Fruit fly (Drosophila melanogaster) Kc167 (cell line): ENCODE measurements around the gene Osi4.

Experiments
- Myc ChIP-seq: fragments of >200 bp; optimal IDR thresholded peaks from 2 replicates; lab custom pipeline; 2017; ENCODE audit warnings: missing external identifiers
- Sin3A ChIP-seq: fragments of >200 bp; optimal IDR thresholded peaks from 2 replicates; lab custom pipeline; 2018; ENCODE audit warnings: missing external identifiers
- h ChIP-seq: fragments of >200 bp; optimal IDR thresholded peaks from 3 replicates; lab custom pipeline; 2018; ENCODE audit warnings: missing external identifiers
- insv ChIP-seq: fragments of >200 bp; optimal IDR thresholded peaks from 3 replicates; lab custom pipeline; 2018; ENCODE audit warnings: missing external identifiers
- psq ChIP-seq: fragments of >200 bp; optimal IDR thresholded peaks from 2 replicates; lab custom pipeline; 2017; ENCODE audit warnings: missing external identifiers
- ttk ChIP-seq: sonication (Bioruptor generic); optimal IDR thresholded peaks from 2 replicates; lab custom pipeline; 2017; ENCODE audit warnings: missing external identifiers

Gene Osi4

dm6 chr3R:6221681-6222080 lies at the start of gene Osi4:
TSS of gene Osi4 (minus strand) at chr3R:6221781.
- TF ChIP-seq h = no peak
- no peak for TF ChIP-seq insv (lab: Kevin White, UChicago)
- no peak for TF ChIP-seq ttk (lab: Kevin White, UChicago)
- TF ChIP-seq psq (lab: Kevin White, UChicago) = no peak
- TF ChIP-seq Myc = no peak
- TF ChIP-seq Sin3A (lab: Kevin White, UChicago) = no peak

dm6 chr3R:6269986-6270385 lies 48.4 kb upstream of the Osi4 start:
- TF ChIP-seq insv (lab: Kevin White, UChicago) = no peak

DNA sequence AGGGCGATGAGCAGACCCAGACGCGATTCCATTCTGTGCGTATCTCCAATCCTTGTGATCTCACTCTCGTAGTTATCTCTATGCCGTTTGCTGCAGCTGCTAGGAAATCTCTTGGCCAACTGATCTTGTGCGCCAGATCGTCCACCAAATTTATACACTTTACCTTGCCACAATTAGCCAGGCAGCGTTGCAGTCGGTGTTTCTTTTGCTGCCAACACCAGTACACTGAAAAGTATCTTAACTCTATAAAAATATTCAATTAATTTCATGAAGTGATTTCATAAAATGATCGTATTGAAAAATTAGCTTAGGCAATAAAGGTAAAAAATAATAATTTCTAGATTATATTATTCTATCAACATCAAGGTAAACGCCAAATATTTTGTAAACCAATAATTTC lies 47.1 kb upstream of the Osi4 start, which contains the start of gene Osi11:
Gene Osi11, minus strand, starts transcription at position 101 of the 400 bp plus-strand sequence.
- no peak for TF ChIP-seq psq (lab: Kevin White, UChicago)
- no peak for TF ChIP-seq ttk (lab: Kevin White, UChicago)
- no peak for TF ChIP-seq Myc

- no peak for TF ChIP-seq insv (lab: Kevin White, UChicago)
- TF ChIP-seq ttk (lab: Kevin White, UChicago) = no peak
- no peak for TF ChIP-seq psq (lab: Kevin White, UChicago)
- no peak for TF ChIP-seq Sin3A (lab: Kevin White, UChicago)
- no peak for TF ChIP-seq Myc
- no peak for TF ChIP-seq h
These were observed 44.3 kb upstream of the Osi4 start, which contains the start of gene Osi10b for dm6 chr3R:6265890-6266289. TSS of gene Osi10b (plus strand) at chr3R:6266190.

DNA sequence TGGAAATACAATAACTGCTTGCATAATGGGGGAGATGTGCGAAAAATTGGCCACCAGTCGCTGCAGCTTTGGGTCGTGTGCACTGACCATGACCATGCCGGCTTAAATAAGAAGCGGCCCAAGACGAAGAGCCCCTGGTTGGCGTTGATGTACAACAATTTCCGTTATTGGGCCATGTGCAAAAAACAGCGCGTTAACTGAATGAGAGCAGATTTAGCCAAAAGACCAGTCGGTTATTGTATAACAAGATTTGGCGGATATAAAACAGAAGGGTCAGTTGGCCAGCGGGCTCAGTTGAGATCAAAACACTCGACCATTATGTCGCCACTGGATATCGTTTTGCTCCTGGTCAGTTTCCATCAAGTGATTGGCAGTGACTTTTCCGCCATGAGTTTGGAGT lies 42.1 kb upstream of the Osi4 start, which contains the start of gene Osi10a:
Gene Osi10a, plus strand, starts transcription at position 301 of the 400 bp plus-strand sequence.
- TF ChIP-seq Myc (no peak), h (no peak), Sin3A (lab: Kevin White, UChicago) (no peak), ttk (lab: Kevin White, UChicago) (no peak), insv (lab: Kevin White, UChicago) (no peak), psq (lab: Kevin White, UChicago) (no peak)

dm6 chr3R:6259837-6260236 lies 38.3 kb upstream of the Osi4 start, which contains the start of gene Osi9:
TSS of gene Osi9 (plus strand) at chr3R:6260211.
- no peak for TF ChIP-seq Sin3A (lab: Kevin White, UChicago)
- no peak for TF ChIP-seq insv (lab: Kevin White, UChicago)
- TF ChIP-seq h = no peak
- no peak for TF ChIP-seq ttk (lab: Kevin White, UChicago)
- TF ChIP-seq psq (lab: Kevin White, UChicago) = no peak
- TF ChIP-seq Myc = no peak

DNA sequence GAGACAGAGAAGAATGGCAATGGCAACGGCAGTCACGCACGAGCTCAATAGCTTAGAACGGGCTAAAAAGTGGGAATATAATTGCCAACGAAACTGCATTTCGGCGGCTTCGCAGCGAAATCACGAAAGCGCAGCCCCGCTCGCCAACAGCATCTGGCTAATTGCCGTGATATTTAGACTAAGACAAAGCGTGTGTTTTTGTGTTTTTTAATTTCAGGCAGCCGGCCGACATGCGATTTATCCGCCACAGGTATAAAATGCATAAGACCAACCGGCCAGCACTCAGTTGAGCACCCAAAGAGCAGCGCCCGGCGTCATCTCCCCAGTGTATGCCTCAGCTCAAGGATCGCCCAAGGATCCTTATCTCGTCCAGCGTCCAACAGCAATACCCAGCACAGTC lies 33.3 kb upstream of the Osi4 start, which contains the start of gene Osi8:
Gene Osi8, plus strand, starts transcription at position 301 of the 400 bp plus-strand sequence.
- TF ChIP-seq psq (lab: Kevin White, UChicago) (no peak), insv (lab: Kevin White, UChicago) (no peak), h (no peak)

DNA sequence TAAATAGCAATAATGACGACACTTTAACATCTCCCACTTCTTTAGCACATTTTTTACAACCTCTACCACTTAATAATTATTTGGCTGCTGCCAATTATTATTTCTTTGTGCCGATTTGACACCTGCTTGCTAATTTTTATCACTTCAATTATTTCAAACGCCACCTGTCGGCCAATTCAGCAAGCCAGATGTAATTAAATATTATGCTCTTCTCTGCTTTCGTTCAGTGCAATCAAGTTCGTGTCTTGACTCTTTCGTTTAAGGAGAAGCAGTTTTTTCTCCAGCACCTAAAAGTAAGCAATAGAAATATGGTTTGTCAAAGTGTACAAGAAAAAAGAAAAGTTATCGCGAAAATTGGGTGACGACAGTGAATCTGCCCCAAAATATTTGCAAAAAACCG lies 32.9 kb upstream of the Osi4 start:
- no peak for TF ChIP-seq insv (lab: Kevin White, UChicago)
- no peak for TF ChIP-seq Myc
- TF ChIP-seq psq (lab: Kevin White, UChicago) = no peak
- no peak for TF ChIP-seq h
- no peak for TF ChIP-seq Sin3A (lab: Kevin White, UChicago)
- no peak for TF ChIP-seq ttk (lab: Kevin White, UChicago)

DNA sequence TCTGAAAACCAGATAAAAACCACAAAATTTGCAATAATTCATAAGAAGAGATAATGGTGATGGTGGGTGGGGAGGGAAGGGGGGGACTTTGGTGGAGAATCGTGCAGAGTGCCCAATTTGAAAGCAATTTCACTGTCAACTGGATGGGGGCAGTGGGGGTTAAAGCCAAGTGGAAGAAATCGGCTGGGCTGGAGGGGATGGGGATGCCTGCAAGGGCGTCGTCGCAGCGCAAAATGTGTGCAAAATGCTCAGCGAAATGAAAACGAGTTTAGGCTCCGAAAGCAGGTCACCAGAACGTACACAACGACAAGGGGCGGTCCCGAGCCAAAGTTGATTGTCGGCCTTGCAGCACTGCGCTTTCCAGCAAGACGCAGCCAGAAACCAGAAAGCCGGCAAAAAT lies 31.2 kb upstream of the Osi4 start:
- no peak for TF ChIP-seq ttk (lab: Kevin White, UChicago)
- no peak for TF ChIP-seq insv (lab: Kevin White, UChicago)
- TF ChIP-seq Myc = no peak
- no peak for TF ChIP-seq psq (lab: Kevin White, UChicago)

dm6 chr3R:6248694-6249093 lies 27.1 kb upstream of the Osi4 start, which contains the start of gene Osi7:
TSS of gene Osi7 (plus strand) at chr3R:6248994.
- TF ChIP-seq ttk (lab: Kevin White, UChicago) = no peak
- TF ChIP-seq insv (lab: Kevin White, UChicago) = no peak
- TF ChIP-seq h = no peak
- no peak for TF ChIP-seq psq (lab: Kevin White, UChicago)
- no peak for TF ChIP-seq Sin3A (lab: Kevin White, UChicago)
- TF ChIP-seq Myc = no peak

DNA sequence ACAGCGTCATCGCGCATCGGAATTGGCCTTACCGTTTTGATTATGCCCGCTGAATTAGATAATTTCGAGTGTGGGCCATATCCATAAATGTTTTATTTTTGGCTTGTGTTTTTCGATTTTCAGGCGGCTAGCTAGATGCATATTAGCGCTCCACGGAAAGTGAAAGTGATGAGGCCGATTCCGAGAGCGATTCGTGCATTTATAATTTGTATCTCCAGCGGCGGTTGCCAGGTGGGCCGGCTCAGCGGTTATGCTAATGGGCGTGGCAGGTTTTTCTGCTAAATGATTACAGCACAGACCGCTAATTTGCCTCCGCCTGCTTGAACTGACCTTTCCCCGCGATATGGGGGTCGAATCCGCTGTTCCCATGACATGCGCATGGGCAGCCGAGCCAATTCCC lies 23.4 kb upstream of the Osi4 start:
- no peak for TF ChIP-seq Myc
- TF ChIP-seq ttk (lab: Kevin White, UChicago) = no peak
- TF ChIP-seq insv (lab: Kevin White, UChicago) = no peak

DNA sequence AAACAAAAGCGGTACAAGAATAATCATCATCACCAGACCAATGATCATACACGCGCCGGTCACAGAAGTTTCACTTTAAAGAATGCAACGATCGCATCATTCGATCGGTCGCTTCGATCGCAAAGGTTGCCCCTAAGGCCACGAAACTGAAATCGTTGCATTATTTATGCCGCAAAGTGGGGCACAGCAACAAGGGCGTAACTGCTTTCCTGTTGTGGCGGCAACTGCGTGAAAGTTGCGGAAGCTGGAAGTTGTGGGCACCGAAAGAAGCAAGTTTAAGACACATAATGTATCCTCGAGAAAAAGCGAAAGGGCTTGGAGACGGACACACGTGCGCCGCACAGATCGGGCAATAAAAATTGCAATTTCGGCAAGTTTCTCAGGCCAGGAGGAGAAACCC lies 22.5 kb upstream of the Osi4 start:
- no peak for TF ChIP-seq h
- no peak for TF ChIP-seq ttk (lab: Kevin White, UChicago)

dm6 chr3R:6241289-6241688 lies 19.7 kb upstream of the Osi4 start:
- TF ChIP-seq psq (lab: Kevin White, UChicago) (no peak), ttk (lab: Kevin White, UChicago) (no peak), insv (lab: Kevin White, UChicago) (no peak), h (no peak)

DNA sequence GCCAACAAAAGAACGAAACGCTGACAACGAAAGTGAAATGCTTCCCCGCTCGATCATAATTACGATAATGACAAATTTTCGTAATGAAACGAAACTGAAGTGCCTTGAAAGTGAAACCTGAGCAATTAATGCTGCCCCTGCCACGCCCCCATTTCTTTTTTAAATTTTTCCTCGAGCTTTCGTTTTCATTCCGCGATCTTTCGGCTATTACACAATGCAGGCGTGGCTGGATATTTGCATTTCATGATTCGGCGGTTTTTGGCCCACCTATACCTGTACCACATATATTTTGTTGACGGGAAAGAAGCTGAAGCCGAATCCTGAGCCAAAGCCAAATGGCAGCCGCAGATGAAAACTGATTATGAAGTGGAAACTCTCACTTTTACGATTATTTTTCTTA lies 18.7 kb upstream of the Osi4 start:
- no peak for TF ChIP-seq Myc
- no peak for TF ChIP-seq ttk (lab: Kevin White, UChicago)
